Fruit fly (Drosophila melanogaster) S2 (cell line): ENCODE data around the gene CG42369.

Experiments
- CG8478 ChIP-seq: fragments of >200 bp; optimal IDR thresholded peaks from 2 replicates; lab custom pipeline; 2018
- CTCF ChIP-seq, 2 experiments: fragments of >200 bp; optimal IDR thresholded peaks; 2 replicates each; lab custom pipeline; 2018

The CG42369 gene

dm6 chr2L:6371025-6371641 is 25.9 kb downstream of the CG42369 start:
- no peak for TF ChIP-seq CG8478 (lab: Kevin White, UChicago)

dm6 chr2L:6369286-6369685 is 27.8 kb downstream of the CG42369 start:
- no peak for TF ChIP-seq CTCF (optimal IDR thresholded peaks at IDR 0.05; lab: Kevin White, UChicago)
- TF ChIP-seq CG8478 (lab: Kevin White, UChicago): no peak

- no peak for TF ChIP-seq CTCF (optimal IDR thresholded peaks at IDR 0.05; lab: Kevin White, UChicago)
- TF ChIP-seq CG8478 (lab: Kevin White, UChicago): no peak
Observed at dm6 chr2L:6367478-6367932, 29.5 kb downstream of the CG42369 start, which contains the start of gene Nepl4. TSS of gene Nepl4 (plus strand) at chr2L:6367882.

- TF ChIP-seq CTCF (optimal IDR thresholded peaks at IDR 0.05; lab: Kevin White, UChicago): no peak
- no peak for TF ChIP-seq CG8478 (lab: Kevin White, UChicago)
Observed at dm6 chr2L:6366924-6367323, 30.1 kb downstream of the CG42369 start.

dm6 chr2L:6360059-6360458 is 37.0 kb downstream of the CG42369 start:
- TF ChIP-seq CTCF (optimal IDR thresholded peaks at IDR 0.05; lab: Kevin White, UChicago) (no peak), CG8478 (lab: Kevin White, UChicago) (no peak)

dm6 chr2L:6358218-6358617 is 38.8 kb downstream of the CG42369 start, which contains the start of gene CG9500:
TSS of gene CG9500 (minus strand) at chr2L:6358318.
- TF ChIP-seq CTCF (optimal IDR thresholded peaks at IDR 0.05; lab: Kevin White, UChicago): no peak

- TF ChIP-seq CG8478 (lab: Kevin White, UChicago) (no peak), CTCF (optimal IDR thresholded peaks at IDR 0.05; lab: Kevin White, UChicago) (peak; percentile 89 to 91)
Observed at dm6 chr2L:6356686-6357362, 40.2 kb downstream of the CG42369 start.

- TF ChIP-seq CTCF (optimal IDR thresholded peaks at IDR 0.05; lab: Kevin White, UChicago) (no peak), CG8478 (lab: Kevin White, UChicago) (no peak)
Observed at dm6 chr2L:6356134-6356533, 40.9 kb downstream of the CG42369 start.

dm6 chr2L:6354656-6355055 is 42.4 kb downstream of the CG42369 start, which contains the start of gene ppk14:
TSS of gene ppk14 (plus strand) at chr2L:6354956.
- no peak for TF ChIP-seq CG8478 (lab: Kevin White, UChicago)

dm6 chr2L:6354231-6354630 is 42.8 kb downstream of the CG42369 start, which contains the start of gene ppk7:
TSS of gene ppk7 (minus strand) at chr2L:6354331.
- TF ChIP-seq CG8478 (lab: Kevin White, UChicago) (no peak), CTCF (optimal IDR thresholded peaks at IDR 0.05; lab: Kevin White, UChicago) (no peak)

dm6 chr2L:6351809-6352182 is 45.3 kb downstream of the CG42369 start:
- TF ChIP-seq CG8478 (lab: Kevin White, UChicago) (no peak), CTCF (optimal IDR thresholded peaks at IDR 0.05; lab: Kevin White, UChicago) (no peak)

dm6 chr2L:6350984-6351808 is 45.9 kb downstream of the CG42369 start, which contains the start of gene CG9498:
TSS of gene CG9498 (minus strand) at chr2L:6351034.
- TF ChIP-seq CTCF (optimal IDR thresholded peaks at IDR 0.05; lab: Kevin White, UChicago) (no peak), CG8478 (lab: Kevin White, UChicago) (no peak)

- TF ChIP-seq CG8478 (lab: Kevin White, UChicago) (no peak), CTCF (optimal IDR thresholded peaks at IDR 0.05; lab: Kevin White, UChicago) (no peak)
Observed at dm6 chr2L:6348327-6348726, 48.7 kb downstream of the CG42369 start, which contains the start of gene CG9497. TSS of gene CG9497 (minus strand) at chr2L:6348427.
